Worm (Caenorhabditis elegans) whole organism, L4 larva: ENCODE results near the gene nhr-3.

Experiments used
- Y75B8A.6 ChIP-seq: fragments of 200-800 bp; sonication (Bioruptor generic); IDR thresholded peaks from 2 replicates; pipeline ENCODE4 v1.3.6; 2022; ENCODE audit warnings: missing genetic modification reagents, missing genetic modification characterization, missing compliant biosample characterization
- aha-1 ChIP-seq: fragments of 150-350 bp; peaks from one replicate; lab custom pipeline; 2014; ENCODE audit warnings: missing biosample characterization, missing genetic modification characterization
- ceh-82 ChIP-seq: sonication (generic microtip); optimal IDR thresholded peaks from 2 replicates; lab custom pipeline; 2017; ENCODE audit warnings: missing biosample characterization, missing genetic modification characterization
- ctbp-1 ChIP-seq: fragments of 200-800 bp; sonication (Bioruptor generic); IDR thresholded peaks from 2 replicates; pipeline ENCODE4 v1.3.6; 2022; ENCODE audit warnings: missing genetic modification reagents, missing genetic modification characterization, missing compliant biosample characterization
- lir-3 ChIP-seq: sonication (generic microtip); optimal IDR thresholded peaks from 2 replicates; lab custom pipeline; 2016; ENCODE audit warnings: mild to moderate bottlenecking, missing genetic modification characterization, missing compliant biosample characterization
- mdl-1 ChIP-seq, 2 experiments: fragments of 150-350 bp in 1 of 2; sonication (generic microtip) in 1 of 2; optimal IDR thresholded peaks; 2 replicates each; lab custom pipeline; 2014 to 2017; ENCODE audit warnings: missing biosample characterization in 2 of 2, missing genetic modification characterization in 2 of 2
- nhr-237 ChIP-seq: sonication (generic microtip); optimal IDR thresholded peaks from 2 replicates; lab custom pipeline; 2017; ENCODE audit warnings: missing biosample characterization, missing genetic modification characterization
- pha-4 ChIP-seq, 2 experiments: fragments of 150-350 bp in 1 of 2; fragments of 200-800 bp in 1 of 2; sonication (Bioruptor generic) in 1 of 2; IDR thresholded peaks in 1 of 2; optimal IDR thresholded peaks in 1 of 2; 2 replicates each; pipeline versions ENCODE4 v1.3.6 to Lab custom; 2014 to 2022; ENCODE audit warnings: missing genetic modification characterization in 2 of 2, missing genetic modification reagents in 2 of 2, missing biosample characterization in 1 of 2, missing compliant biosample characterization in 1 of 2
- snpc-4 ChIP-seq: fragments of 150-350 bp; optimal IDR thresholded peaks from 2 replicates; lab custom pipeline; 2014; ENCODE audit warnings: missing biosample characterization, missing genetic modification characterization
- unc-62 ChIP-seq, 3 experiments: fragments of 150-350 bp in 1 of 3; sonication (generic microtip); optimal IDR thresholded peaks in 2 of 3; peaks in 1 of 3; 1 replicate in 1 of 3; 2 replicates in 2 of 3; lab custom pipeline; 2014 to 2017; ENCODE audit warnings: missing biosample characterization in 3 of 3, missing genetic modification characterization in 3 of 3, missing genetic modification reagents in 3 of 3, missing genotype in 1 of 3
- ztf-11 ChIP-seq: fragments of 150-350 bp; optimal IDR thresholded peaks from 2 replicates; lab custom pipeline; 2014; ENCODE audit warnings: missing biosample characterization, missing genetic modification characterization

- no peak for TF ChIP-seq ceh-82 (tag; lab: Kevin White, UChicago)
- TF ChIP-seq aha-1 (tag; lab: Kevin White, UChicago): no peak
- TF ChIP-seq unc-62 (GFP tag; optimal IDR thresholded peaks at IDR 0.05 in 1 of 2; lab: Kevin White, UChicago): no peak
- TF ChIP-seq unc-62 (tag; optimal IDR thresholded peaks at IDR 0.05; lab: Kevin White, UChicago): no peak
- no peak for TF ChIP-seq pha-4 (GFP tag; IDR thresholded peaks at IDR 0.05; lab: Robert Waterston, UW)
- no peak for TF ChIP-seq pha-4 (tag; optimal IDR thresholded peaks at IDR 0.05; lab: Kevin White, UChicago)
- no peak for TF ChIP-seq ctbp-1
- TF ChIP-seq snpc-4 (tag; lab: Kevin White, UChicago): no peak
- no peak for TF ChIP-seq nhr-237 (tag; lab: Kevin White, UChicago)
- TF ChIP-seq lir-3 (tag; lab: Kevin White, UChicago): no peak
- TF ChIP-seq Y75B8A.6 (GFP tag; lab: Robert Waterston, UW): no peak
- TF ChIP-seq ztf-11 (tag; lab: Kevin White, UChicago): no peak
- TF ChIP-seq mdl-1 (tag; optimal IDR thresholded peaks at IDR 0.05; lab: Kevin White, UChicago): no peak
Observed at ce11 chrX:14534117-14534516, 24.2 kb upstream of the nhr-3 start, which contains the start of gene T24C2.5.
